Worm (Caenorhabditis elegans) whole organism, mixed stage, embryonic: Measurements from ENCODE around the gene ZC404.2.

Source experiments
- nhr-76 ChIP-seq: sonication (generic microtip); optimal IDR thresholded peaks from 2 replicates; lab custom pipeline; 2017; ENCODE audit warnings: missing biosample characterization, missing genetic modification characterization
- pha-4 ChIP-seq: fragments of 150-350 bp; optimal IDR thresholded peaks from 2 replicates; lab custom pipeline; 2018; ENCODE audit warnings: missing biosample characterization, missing genetic modification reagents, missing genetic modification characterization
- tbx-8 ChIP-seq: fragments of 200-800 bp; sonication (Bioruptor generic); optimal IDR thresholded peaks from 2 replicates; lab custom pipeline; 2018; ENCODE audit warnings: mild to moderate bottlenecking, missing genetic modification characterization, moderate library complexity, missing compliant biosample characterization

DNA sequence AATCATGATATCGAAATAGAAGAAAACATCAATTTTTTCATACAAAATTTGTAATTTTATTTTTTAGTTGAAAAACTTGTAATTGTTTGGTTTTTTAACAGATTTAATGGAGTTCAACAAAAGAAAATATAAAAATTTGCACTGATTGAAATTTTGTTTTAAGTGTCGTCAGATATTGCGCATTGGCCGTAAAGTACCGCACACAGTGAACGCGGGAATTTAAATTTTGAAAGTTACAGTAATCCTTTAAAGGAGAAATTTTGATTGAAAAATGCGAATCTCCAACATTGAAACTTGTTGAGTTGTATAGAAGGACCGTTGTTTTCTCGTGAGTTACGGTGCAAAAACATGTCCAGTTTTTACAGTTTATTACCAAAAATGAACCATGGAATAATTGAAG, 5.2 kb downstream of the ZC404.2 start:
- TF ChIP-seq pha-4 (tag; lab: Kevin White, UChicago) = no peak
- no peak for TF ChIP-seq nhr-76
- no peak for TF ChIP-seq tbx-8
